Worm (Caenorhabditis elegans) whole organism, young adult: ENCODE measurements around the gene glb-4.

Experiments
- F57C9.4 ChIP-seq: sonication (generic microtip); optimal IDR thresholded peaks from 2 replicates; lab custom pipeline; 2017; ENCODE audit warnings: mild to moderate bottlenecking, missing genetic modification characterization, missing compliant biosample characterization
- ama-1 ChIP-seq, 3 experiments: fragments of 150-350 bp in 1 of 3; sonication (generic microtip) in 2 of 3; optimal IDR thresholded peaks; 2 replicates each; lab custom pipeline; 2014 to 2018; ENCODE audit warnings: missing biosample characterization in 2 of 3, missing genetic modification characterization in 2 of 3, missing genetic modification reagents in 2 of 3
- aptf-3 ChIP-seq: fragments of 200-800 bp; sonication (Bioruptor generic); IDR thresholded peaks from 2 replicates; pipeline ENCODE4 v1.3.6; 2022; ENCODE audit warnings: missing genetic modification characterization, missing compliant biosample characterization
- dpl-1 ChIP-seq: fragments of 150-350 bp; optimal IDR thresholded peaks from 2 replicates; lab custom pipeline; 2014; ENCODE audit warnings: missing biosample characterization, missing genetic modification reagents, missing genetic modification characterization
- hrde-1 ChIP-seq: sonication (generic microtip); optimal IDR thresholded peaks from 2 replicates; lab custom pipeline; 2016; ENCODE audit warnings: missing genetic modification characterization, mild to moderate bottlenecking, missing compliant biosample characterization, moderate library complexity, missing genotype, missing genetic modification reagents, borderline replicate concordance
- lag-1 ChIP-seq: fragments of 200-800 bp; sonication (Bioruptor generic); IDR thresholded peaks from 2 replicates; pipeline ENCODE4 v1.3.6; 2022; ENCODE audit warnings: missing genetic modification reagents, missing genetic modification characterization, missing compliant biosample characterization
- let-526 ChIP-seq: fragments of 200-800 bp; sonication (Bioruptor generic); IDR thresholded peaks from 2 replicates; pipeline ENCODE4 v1.3.6; 2022; ENCODE audit warnings: missing genetic modification reagents, missing genetic modification characterization, missing compliant biosample characterization
- lin-40 ChIP-seq: sonication (generic microtip); optimal IDR thresholded peaks from 2 replicates; lab custom pipeline; 2016; ENCODE audit warnings: missing genetic modification characterization, mild to moderate bottlenecking, missing compliant biosample characterization, missing genotype, missing genetic modification reagents
- nfya-1 ChIP-seq: sonication (generic microtip); optimal IDR thresholded peaks from 2 replicates; lab custom pipeline; 2017; ENCODE audit warnings: antibody characterized with exemption, missing compliant biosample characterization, missing genetic modification characterization, borderline replicate concordance; ENCODE audit not compliant: insufficient read depth
- pha-4 ChIP-seq: fragments of 150-350 bp; sonication (generic microtip); optimal IDR thresholded peaks from 2 replicates; lab custom pipeline; 2014; ENCODE audit warnings: missing biosample characterization, missing genetic modification reagents, missing genetic modification characterization
- unc-62 ChIP-seq: fragments of 150-350 bp; optimal IDR thresholded peaks from 2 replicates; lab custom pipeline; 2014; ENCODE audit warnings: missing biosample characterization, missing genetic modification reagents, missing genetic modification characterization

- no peak for TF ChIP-seq hrde-1 (tag; lab: Kevin White, UChicago)
- no peak for TF ChIP-seq pha-4 (tag; lab: Kevin White, UChicago)
- TF ChIP-seq let-526 (GFP tag; lab: Robert Waterston, UW): no peak
- TF ChIP-seq dpl-1 (GFP tag; lab: Kevin White, UChicago): no peak
- TF ChIP-seq ama-1 (optimal IDR thresholded peaks at IDR 0.05; lab: Kevin White, UChicago): no peak
- no peak for TF ChIP-seq ama-1 (GFP tag; optimal IDR thresholded peaks at IDR 0.05; lab: Kevin White, UChicago)
- no peak for TF ChIP-seq F57C9.4 (tag; lab: Kevin White, UChicago)
- TF ChIP-seq lag-1 (GFP tag; lab: Robert Waterston, UW): no peak
- TF ChIP-seq aptf-3 (GFP tag; lab: Robert Waterston, UW): no peak
- no peak for TF ChIP-seq nfya-1 (tag; lab: Kevin White, UChicago)
- TF ChIP-seq lin-40 (tag; lab: Kevin White, UChicago): no peak
- no peak for TF ChIP-seq unc-62
Measured at ce11 chrII:11142571-11142970, 31.6 kb upstream of the glb-4 start, which contains the start of gene arrd-6.
